Worm (Caenorhabditis elegans): ENCODE results near the gene str-138.
A peak's percentile ranks its signal among the peaks of the same experiment; 100 is the strongest.

str-138 gene

ce11 chrV:8067800-8068199 lies 9.3 kb downstream of the str-138 start, which contains the start of gene str-140:
str-140 (minus strand) TSS chrV:8067900.
- no peak for TF ChIP-seq atf-7 (tag; optimal IDR thresholded peaks at IDR 0.05)
- no peak for TF ChIP-seq Y53F4B.3 (GFP tag; IDR thresholded peaks at IDR 0.05)
- TF ChIP-seq F37B4.10 (GFP tag; IDR thresholded peaks at IDR 0.05), result no peak
- no peak for TF ChIP-seq unc-130 (GFP tag; optimal IDR thresholded peaks at IDR 0.05)
- TF ChIP-seq tbx-9 (tag; optimal IDR thresholded peaks at IDR 0.05; ENCODE audit: borderline replicate concordance), result no peak
- no peak for TF ChIP-seq madf-6 (GFP tag; IDR thresholded peaks at IDR 0.05)

- no peak for TF ChIP-seq lsl-1 (GFP tag; optimal IDR thresholded peaks at IDR 0.05)
- no peak for TF ChIP-seq rcor-1 (GFP tag; IDR thresholded peaks at IDR 0.05)
- no peak for TF ChIP-seq T07F8.4 (tag; optimal IDR thresholded peaks at IDR 0.05)
- no peak for TF ChIP-seq snpc-4 (GFP tag; optimal IDR thresholded peaks at IDR 0.05)
- no peak for TF ChIP-seq snpc-4 (tag; optimal IDR thresholded peaks at IDR 0.05)
- no peak for TF ChIP-seq aptf-2 (GFP tag; conservative IDR thresholded peaks at IDR 0.05)
- no peak for TF ChIP-seq sdz-38 (tag; optimal IDR thresholded peaks at IDR 0.05)
- TF ChIP-seq lsy-27 (tag; optimal IDR thresholded peaks at IDR 0.05; ENCODE audit: borderline replicate concordance, insufficient read depth), result no peak
- no peak for TF ChIP-seq chd-7 (tag; optimal IDR thresholded peaks at IDR 0.05)
- no peak for TF ChIP-seq lin-40 (tag; optimal IDR thresholded peaks at IDR 0.05)
- no peak for TF ChIP-seq ztf-22 (GFP tag; optimal IDR thresholded peaks at IDR 0.05)
- no peak for TF ChIP-seq unc-62 (GFP tag; optimal IDR thresholded peaks at IDR 0.05)
- no peak for TF ChIP-seq nfyb-1 (GFP tag; IDR thresholded peaks at IDR 0.05)
- no peak for TF ChIP-seq mes-4 (tag; optimal IDR thresholded peaks at IDR 0.05)
- TF ChIP-seq lin-54 (GFP tag; optimal IDR thresholded peaks at IDR 0.05), result no peak
- no peak for TF ChIP-seq T26A5.8 (tag; optimal IDR thresholded peaks at IDR 0.05)
These were observed 11.2 kb downstream of the str-138 start, which contains the start of gene str-143 for ce11 chrV:8069637-8070036. str-143 (minus strand) TSS chrV:8069737.

ce11 chrV:8072047-8072446 lies 13.6 kb downstream of the str-138 start, which contains the start of gene str-144:
str-144 (minus strand) TSS chrV:8072147.
- TF ChIP-seq K12H6.12 (tag; optimal IDR thresholded peaks at IDR 0.05), result no peak
- no peak for TF ChIP-seq F57A8.1 (GFP tag; optimal IDR thresholded peaks at IDR 0.05)
- no peak for TF ChIP-seq C06A6.2 (GFP tag; conservative IDR thresholded peaks at IDR 0.05)
- TF ChIP-seq rcor-1 (GFP tag; IDR thresholded peaks at IDR 0.05), result no peak

ce11 chrV:8073162-8073561 lies 14.7 kb downstream of the str-138 start:
- TF ChIP-seq F57C9.4 (tag; optimal IDR thresholded peaks at IDR 0.05), result no peak
- peak; percentile 15 for TF ChIP-seq somi-1 (GFP tag; optimal IDR thresholded peaks at IDR 0.05)
- no peak for TF ChIP-seq sea-2 (GFP tag; IDR thresholded peaks at IDR 0.05)
- no peak for TF ChIP-seq ztf-18 (tag; optimal IDR thresholded peaks at IDR 0.05)
- no peak for TF ChIP-seq mes-4 (tag; optimal IDR thresholded peaks at IDR 0.05)
- no peak for TF ChIP-seq lin-40 (tag; optimal IDR thresholded peaks at IDR 0.05)
- no peak for TF ChIP-seq zim-3 (tag; optimal IDR thresholded peaks at IDR 0.05)

ce11 chrV:8075712-8076111 lies 17.3 kb downstream of the str-138 start, which contains the start of gene catp-3:
catp-3 (plus strand) TSS chrV:8076012.
- TF ChIP-seq F39B2.1 (GFP tag; IDR thresholded peaks at IDR 0.05) (no peak), unc-130 (GFP tag; optimal IDR thresholded peaks at IDR 0.05) (no peak), gei-17 (GFP tag; optimal IDR thresholded peaks at IDR 0.05) (no peak), B0336.3 (GFP tag; IDR thresholded peaks at IDR 0.05) (no peak), aptf-3 (GFP tag; IDR thresholded peaks at IDR 0.05) (no peak), T26A5.8 (tag; optimal IDR thresholded peaks at IDR 0.05) (no peak), ztf-28 (GFP tag; IDR thresholded peaks at IDR 0.05) (no peak), ceh-58 (GFP tag; IDR thresholded peaks at IDR 0.05) (no peak), tbp1 (GFP tag; optimal IDR thresholded peaks at IDR 0.05) (no peak), lir-1 (GFP tag; conservative IDR thresholded peaks at IDR 0.05) (no peak), madf-3 (GFP tag; IDR thresholded peaks at IDR 0.05) (no peak), atf-7 (tag; optimal IDR thresholded peaks at IDR 0.05) (no peak), zfh-2 (GFP tag; conservative IDR thresholded peaks at IDR 0.05) (no peak), ceh-100 (GFP tag; IDR thresholded peaks at IDR 0.05) (no peak), mel-28 (tag; optimal IDR thresholded peaks at IDR 0.05; ENCODE audit: borderline replicate concordance) (no peak), bed-2 (GFP tag; IDR thresholded peaks at IDR 0.05) (no peak), attf-5 (GFP tag; optimal IDR thresholded peaks at IDR 0.05) (no peak), let-526 (GFP tag; IDR thresholded peaks at IDR 0.05) (no peak)

Data from whole organism, young adult.